Worm (Caenorhabditis elegans): Measurements from ENCODE around the gene C33A12.19.

ce11 chrIV:9518608-9519007, 1.8 kb downstream of the C33A12.19 start, which contains the start of gene nlp-35:
- TF ChIP-seq cog-1 (tag; optimal IDR thresholded peaks at IDR 0.05) (no peak), flt-1 (GFP tag; IDR thresholded peaks at IDR 0.05) (no peak), med-1 (GFP tag; optimal IDR thresholded peaks at IDR 0.05; ENCODE audit: insufficient read depth) (no peak), tab-1 (GFP tag; IDR thresholded peaks at IDR 0.05) (no peak), ztf-23 (GFP tag; IDR thresholded peaks at IDR 0.05) (no peak)
